Fruit fly (Drosophila melanogaster) whole organism, prepupa: ENCODE data around the gene CG14329.

ENCODE experiments used
- CG10669 ChIP-seq: fragments of 200-800 bp; sonication (Bioruptor generic); optimal IDR thresholded peaks from 3 replicates; lab custom pipeline; 2018; ENCODE audit warnings: missing biosample characterization, mild to moderate bottlenecking, missing genetic modification characterization, moderate library complexity
- CG11902 ChIP-seq: fragments of 200-800 bp; sonication (Bioruptor generic); optimal IDR thresholded peaks from 3 replicates; lab custom pipeline; 2016; ENCODE audit warnings: missing biosample characterization, missing genetic modification characterization
- CG15336 ChIP-seq: fragments of 200-800 bp; sonication (Bioruptor generic); IDR thresholded peaks from 2 replicates; pipeline ENCODE4 v1.3.6; 2022; ENCODE audit warnings: missing biosample characterization, missing genetic modification characterization
- CG31627 ChIP-seq: fragments of 200-800 bp; sonication (Bioruptor generic); optimal IDR thresholded peaks from 3 replicates; lab custom pipeline; 2016; ENCODE audit warnings: missing biosample characterization, missing genetic modification characterization
- CG6163 ChIP-seq: fragments of 200-800 bp; sonication (Bioruptor generic); IDR thresholded peaks from 3 replicates; pipeline ENCODE4 v1.3.6; 2022; ENCODE audit warnings: missing biosample characterization, missing genetic modification characterization
- CG6276 ChIP-seq: fragments of 200-800 bp; sonication (Bioruptor generic); optimal IDR thresholded peaks from 2 replicates; lab custom pipeline; 2017; ENCODE audit warnings: missing biosample characterization, mild to moderate bottlenecking, missing genetic modification characterization
- Hr39 ChIP-seq: fragments of 200-800 bp; sonication (Bioruptor generic); optimal IDR thresholded peaks from 2 replicates; lab custom pipeline; 2016; ENCODE audit warnings: missing biosample characterization, missing genetic modification characterization
- net ChIP-seq: fragments of 200-800 bp; sonication (Bioruptor generic); optimal IDR thresholded peaks from 3 replicates; lab custom pipeline; 2016; ENCODE audit warnings: missing biosample characterization, missing genetic modification characterization
- ss ChIP-seq, 2 experiments: fragments of 200-800 bp; sonication (Bioruptor generic); optimal IDR thresholded peaks; 2 replicates in 1 of 2; 3 replicates in 1 of 2; lab custom pipeline; 2017 to 2018; ENCODE audit warnings: mild to moderate bottlenecking in 2 of 2, missing biosample characterization in 2 of 2, missing genetic modification characterization in 2 of 2, moderate library complexity in 1 of 2

DNA sequence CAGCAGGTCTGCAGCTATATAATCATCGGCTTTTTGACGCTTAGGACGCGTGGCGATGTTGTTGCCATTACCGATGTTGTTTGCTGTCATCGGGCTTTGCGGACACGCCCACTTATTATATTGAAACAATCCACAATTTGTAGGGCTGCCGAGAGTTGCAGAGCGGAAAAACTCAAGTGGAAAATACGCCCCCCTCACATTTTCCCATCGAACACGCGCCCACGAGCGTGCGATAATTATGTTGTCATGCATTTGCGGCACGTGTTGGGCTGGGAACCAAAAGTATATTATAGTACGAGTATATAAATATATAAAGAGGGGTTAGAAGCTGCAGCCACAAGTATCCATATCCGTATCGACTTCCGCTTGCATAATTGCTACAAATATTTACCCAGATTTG, 20.4 kb upstream of the CG14329 start:
- no peak for TF ChIP-seq ss (GFP tag; optimal IDR thresholded peaks at IDR 0.05; lab: Kevin White, UChicago)
- TF ChIP-seq CG11902, result no peak
- TF ChIP-seq CG15336, result no peak
- TF ChIP-seq Hr39 (GFP tag; lab: Kevin White, UChicago), result no peak
- no peak for TF ChIP-seq CG10669 (GFP tag; lab: Kevin White, UChicago)
- no peak for TF ChIP-seq CG6163 (GFP tag; lab: Robert Waterston, UW)
- no peak for TF ChIP-seq CG31627 (GFP tag; lab: Kevin White, UChicago)
- TF ChIP-seq net (GFP tag; lab: Kevin White, UChicago), result no peak
- TF ChIP-seq CG6276 (GFP tag; lab: Kevin White, UChicago), result no peak
